Fruit fly (Drosophila melanogaster): Measurements from ENCODE around the gene CG17242.

CG17242 gene

DNA sequence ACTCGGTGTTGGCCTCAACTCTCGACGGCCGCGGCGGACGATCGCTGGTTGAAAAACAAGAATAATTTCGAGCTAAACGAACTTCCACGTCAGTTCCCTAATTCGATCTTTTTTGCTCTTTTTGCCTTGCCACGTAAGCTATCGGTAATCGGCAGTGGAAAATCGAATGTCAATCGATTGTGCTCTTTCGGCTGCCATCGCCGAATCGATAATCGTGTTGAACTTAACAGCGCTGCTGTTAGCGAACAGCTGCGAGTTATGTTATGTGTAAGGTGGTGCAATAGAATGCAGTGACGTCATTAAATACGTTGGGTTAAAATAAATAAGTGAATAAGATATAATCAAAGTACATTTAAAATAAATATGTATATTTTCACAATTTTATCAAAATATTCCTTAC is 32.2 kb downstream of the CG17242 start, which contains the start of gene Sec24CD (continued):
- no peak for TF ChIP-seq CG14441 (GFP tag; IDR thresholded peaks at IDR 0.05)
- no peak for TF ChIP-seq cwo (GFP tag; optimal IDR thresholded peaks at IDR 0.05)
- no peak for TF ChIP-seq jigr1 (GFP tag; IDR thresholded peaks at IDR 0.05)
- TF ChIP-seq CG11696 (GFP tag; IDR thresholded peaks at IDR 0.05), result no peak
- no peak for TF ChIP-seq CG10274 (GFP tag; optimal IDR thresholded peaks at IDR 0.05)
- peak; percentile 77 for TF ChIP-seq onecut (GFP tag; IDR thresholded peaks at IDR 0.05)
- peak; percentile 97 for TF ChIP-seq nerfin-2 (GFP tag; IDR thresholded peaks at IDR 0.05; ENCODE audit: partially characterized antibody)
- TF ChIP-seq exex (tag; optimal IDR thresholded peaks at IDR 0.05), result no peak
- TF ChIP-seq prd (optimal IDR thresholded peaks at IDR 0.05), result no peak
- TF ChIP-seq prd (GFP tag; IDR thresholded peaks at IDR 0.05), result no peak
- TF ChIP-seq bowl (GFP tag; IDR thresholded peaks at IDR 0.05), result no peak
- no peak for TF ChIP-seq Max (GFP tag; optimal IDR thresholded peaks at IDR 0.05)
- peak; percentile 4 for TF ChIP-seq az2 (GFP tag; optimal IDR thresholded peaks at IDR 0.05)
- TF ChIP-seq sc (optimal IDR thresholded peaks at IDR 0.05), result no peak
- TF ChIP-seq sc (GFP tag; optimal IDR thresholded peaks at IDR 0.05), result no peak
- TF ChIP-seq CG4854 (GFP tag; optimal IDR thresholded peaks at IDR 0.05), result no peak
- no peak for TF ChIP-seq CG17612 (GFP tag; IDR thresholded peaks at IDR 0.05)
- TF ChIP-seq Bdp1 (GFP tag; optimal IDR thresholded peaks at IDR 0.05), result no peak
- TF ChIP-seq oc (tag; optimal IDR thresholded peaks at IDR 0.05), result no peak
- peak; percentile 73 for TF ChIP-seq CG12659 (GFP tag; optimal IDR thresholded peaks at IDR 0.05)
- peak; percentile 33 for TF ChIP-seq CG17829 (tag; optimal IDR thresholded peaks at IDR 0.05)
- TF ChIP-seq Vsx1 (GFP tag; optimal IDR thresholded peaks at IDR 0.05), result no peak
- TF ChIP-seq vvl (GFP tag; IDR thresholded peaks at IDR 0.05), result peak; percentile 38; the same call in 1 of the 2 replicates
- no peak for TF ChIP-seq gt (GFP tag; IDR thresholded peaks at IDR 0.05)
- no peak for TF ChIP-seq mam (GFP tag; optimal IDR thresholded peaks at IDR 0.05)
- peak; percentile 80 for TF ChIP-seq row (GFP tag; IDR thresholded peaks at IDR 0.05)
- no peak for TF ChIP-seq sob (GFP tag; IDR thresholded peaks at IDR 0.05)
- no peak for TF ChIP-seq CG1832 (GFP tag; optimal IDR thresholded peaks at IDR 0.05)
- TF ChIP-seq YL-1 (GFP tag; optimal IDR thresholded peaks at IDR 0.05), result peak; percentile 91
- TF ChIP-seq zf30C (GFP tag; optimal IDR thresholded peaks at IDR 0.05), result no peak
- TF ChIP-seq Antp (GFP tag; optimal IDR thresholded peaks at IDR 0.05), result no peak
- no peak for TF ChIP-seq Trl (optimal IDR thresholded peaks at IDR 0.05)
- TF ChIP-seq Trl (GFP tag; optimal IDR thresholded peaks at IDR 0.05), result no peak
- no peak for TF ChIP-seq run (tag; optimal IDR thresholded peaks at IDR 0.05)
- TF ChIP-seq ewg (GFP tag; optimal IDR thresholded peaks at IDR 0.05), result no peak
- peak; percentile 100 for TF ChIP-seq CG6689 (GFP tag; IDR thresholded peaks at IDR 0.05)
- TF ChIP-seq CG4730 (GFP tag; IDR thresholded peaks at IDR 0.05), result no peak
- TF ChIP-seq HLHmδ (GFP tag; optimal IDR thresholded peaks at IDR 0.05), result peak; percentile 56
- no peak for TF ChIP-seq CG15479 (GFP tag; optimal IDR thresholded peaks at IDR 0.05)
- TF ChIP-seq CG17568 (GFP tag; optimal IDR thresholded peaks at IDR 0.05), result no peak
- no peak for TF ChIP-seq Pdp1 (GFP tag; optimal IDR thresholded peaks at IDR 0.05)
- no peak for TF ChIP-seq CG4282 (GFP tag; optimal IDR thresholded peaks at IDR 0.05)
- TF ChIP-seq corto (GFP tag; optimal IDR thresholded peaks at IDR 0.05), result no peak
- peak; percentile 92; the same call in 2 of the 3 replicates for TF ChIP-seq Opbp (GFP tag; IDR thresholded peaks at IDR 0.05; ENCODE audit: partially characterized antibody)
- TF ChIP-seq odd (GFP tag; optimal IDR thresholded peaks at IDR 0.05), result no peak
- TF ChIP-seq wek (GFP tag; optimal IDR thresholded peaks at IDR 0.05), result no peak
- TF ChIP-seq CG10565 (GFP tag; optimal IDR thresholded peaks at IDR 0.05), result no peak
- TF ChIP-seq CG14050 (GFP tag; IDR thresholded peaks at IDR 0.05), result no peak
- no peak for TF ChIP-seq ERR (GFP tag; optimal IDR thresholded peaks at IDR 0.05)
- TF ChIP-seq CkIIα-i1 (GFP tag; IDR thresholded peaks at IDR 0.05), result no peak
- TF ChIP-seq ems (GFP tag; optimal IDR thresholded peaks at IDR 0.05), result no peak
- no peak for TF ChIP-seq CG3847 (GFP tag; IDR thresholded peaks at IDR 0.05)
- no peak for TF ChIP-seq CTCF (GFP tag; optimal IDR thresholded peaks at IDR 0.05)
- no peak for TF ChIP-seq zfh2 (GFP tag; optimal IDR thresholded peaks at IDR 0.05)

Measured in whole organism, embryonic.